Fruit fly (Drosophila melanogaster) S2 (cell line): ENCODE results near the gene Pih1D1.

Source experiments
- CG8478 ChIP-seq: fragments of >200 bp; optimal IDR thresholded peaks from 2 replicates; lab custom pipeline; 2018
- CTCF ChIP-seq, 2 experiments: fragments of >200 bp; optimal IDR thresholded peaks; 2 replicates each; lab custom pipeline; 2018

DNA sequence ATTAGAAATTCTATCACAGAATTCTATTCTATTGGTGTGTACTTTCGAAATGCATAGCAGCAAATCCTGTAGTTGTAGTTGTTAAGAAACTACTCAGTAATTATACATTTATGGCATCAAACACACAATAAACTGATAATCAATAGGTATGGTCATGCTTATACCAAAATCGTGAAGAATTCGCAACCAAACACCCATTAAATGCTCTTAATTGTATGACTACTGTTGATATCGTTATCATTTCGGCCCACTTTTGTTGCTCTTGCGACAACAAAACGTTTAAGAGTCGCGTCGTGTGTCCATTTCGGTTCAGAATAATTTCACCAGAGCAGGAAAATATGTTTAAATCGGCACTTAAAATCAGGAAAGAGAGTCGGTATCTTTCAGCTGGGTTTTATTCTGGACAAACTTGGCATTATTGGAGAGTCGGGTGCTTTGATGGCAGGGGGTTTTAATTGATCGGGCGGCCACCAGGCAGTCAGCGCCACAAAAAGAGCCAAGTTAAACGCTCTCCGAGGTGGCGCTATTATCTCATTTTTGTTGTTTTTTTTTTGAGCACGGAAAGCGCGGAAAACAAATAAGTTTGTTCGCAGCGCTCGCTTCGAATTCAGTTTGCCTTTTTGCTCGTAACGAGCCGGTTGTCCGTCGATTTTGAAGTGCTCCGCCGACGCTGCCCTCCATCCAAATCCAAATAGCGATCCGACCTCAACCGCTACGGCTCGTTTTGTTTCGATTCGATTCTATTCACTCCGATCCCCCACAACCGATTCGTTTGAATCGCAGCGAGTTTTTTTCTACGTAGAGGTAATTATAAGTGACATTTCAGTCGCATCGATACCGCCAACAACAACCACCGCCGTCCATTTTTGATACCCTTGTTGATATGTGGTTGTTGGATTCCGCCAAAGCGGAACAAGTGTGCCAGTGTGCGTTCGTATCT, 2.9 kb downstream of the Pih1D1 start, which contains the start of gene MRP:
- no peak for TF ChIP-seq CTCF (optimal IDR thresholded peaks at IDR 0.05; lab: Kevin White, UChicago)
- no peak for TF ChIP-seq CG8478
